Fruit fly (Drosophila melanogaster): ENCODE measurements around the gene CG15283.

The CG15283 gene

dm6 chr2L:14450822-14451221, at the start of gene CG15283:
Gene CG15283, minus strand, starts transcription at chr2L:14450922.
- no peak for TF ChIP-seq noc (tag; optimal IDR thresholded peaks at IDR 0.05)

- TF ChIP-seq noc (tag; optimal IDR thresholded peaks at IDR 0.05), result peak; percentile 97
These were observed 49.7 kb upstream of the CG15283 start for dm6 chr2L:14500383-14500782.

- TF ChIP-seq noc (tag; optimal IDR thresholded peaks at IDR 0.05), result peak; percentile 19
These were observed 48.8 kb upstream of the CG15283 start for dm6 chr2L:14499497-14499896.

dm6 chr2L:14499078-14499477, 48.4 kb upstream of the CG15283 start:
- TF ChIP-seq noc (tag; optimal IDR thresholded peaks at IDR 0.05), result peak; percentile 55

- TF ChIP-seq noc (tag; optimal IDR thresholded peaks at IDR 0.05), result peak; percentile 92
These were observed 47.8 kb upstream of the CG15283 start for dm6 chr2L:14498445-14499062.

- TF ChIP-seq noc (tag; optimal IDR thresholded peaks at IDR 0.05), result no peak
These were observed 46.9 kb upstream of the CG15283 start for dm6 chr2L:14497459-14498258.

dm6 chr2L:14496892-14497291, 46.2 kb upstream of the CG15283 start:
- TF ChIP-seq noc (tag; optimal IDR thresholded peaks at IDR 0.05), result peak; percentile 100

- TF ChIP-seq noc (tag; optimal IDR thresholded peaks at IDR 0.05), result peak; percentile 80
These were observed 45.6 kb upstream of the CG15283 start for dm6 chr2L:14496348-14496747.

- TF ChIP-seq noc (tag; optimal IDR thresholded peaks at IDR 0.05), result no peak
These were observed 44.8 kb upstream of the CG15283 start for dm6 chr2L:14495506-14495983.

dm6 chr2L:14494930-14495351, 44.2 kb upstream of the CG15283 start:
- peak; percentile 94 for TF ChIP-seq noc (tag; optimal IDR thresholded peaks at IDR 0.05)

dm6 chr2L:14492819-14493218, 42.1 kb upstream of the CG15283 start:
- TF ChIP-seq noc (tag; optimal IDR thresholded peaks at IDR 0.05), result no peak

dm6 chr2L:14491686-14492085, 41.0 kb upstream of the CG15283 start:
- TF ChIP-seq noc (tag; optimal IDR thresholded peaks at IDR 0.05), result no peak

dm6 chr2L:14490097-14491070, 39.7 kb upstream of the CG15283 start, which contains the start of gene noc:
Gene noc, plus strand, starts transcription at chr2L:14490859.
- TF ChIP-seq noc (tag; optimal IDR thresholded peaks at IDR 0.05), result peak; percentile 92

dm6 chr2L:14488866-14489462, 38.2 kb upstream of the CG15283 start:
- TF ChIP-seq noc (tag; optimal IDR thresholded peaks at IDR 0.05), result peak; percentile 85

dm6 chr2L:14488083-14488482, 37.4 kb upstream of the CG15283 start:
- TF ChIP-seq noc (tag; optimal IDR thresholded peaks at IDR 0.05), result no peak

Data from whole organism, larva.